Worm (Caenorhabditis elegans) whole organism, early embryonic: Measurements from ENCODE around the gene fic-1.

Source experiments
- ama-1 ChIP-seq: fragments of 150-350 bp; optimal IDR thresholded peaks from 2 replicates; lab custom pipeline; 2014
- flt-1 ChIP-seq: fragments of 200-800 bp; sonication (Bioruptor generic); IDR thresholded peaks from 2 replicates; pipeline ENCODE4 v1.3.6; 2022; ENCODE audit warnings: missing genetic modification characterization, missing compliant biosample characterization
- hnd-1 ChIP-seq: sonication (generic microtip); optimal IDR thresholded peaks from 2 replicates; lab custom pipeline; 2016; ENCODE audit warnings: missing genetic modification characterization, missing compliant biosample characterization
- pes-1 ChIP-seq: fragments of 200-800 bp; sonication (Bioruptor generic); IDR thresholded peaks from 2 replicates; pipeline ENCODE4 v1.3.6; 2022; ENCODE audit warnings: missing genetic modification reagents, missing genetic modification characterization, missing compliant biosample characterization

ce11 chrIV:10949510-10949909 lies 12.3 kb downstream of the fic-1 start, which contains the start of gene nsph-3.1:
- TF ChIP-seq ama-1 (no peak), hnd-1 (tag; lab: Kevin White, UChicago) (no peak), pes-1 (GFP tag; lab: Robert Waterston, UW) (no peak), flt-1 (GFP tag; lab: Robert Waterston, UW) (no peak)
